Fruit fly (Drosophila melanogaster): ENCODE data around the gene RpS3A.

Gene RpS3A

DNA sequence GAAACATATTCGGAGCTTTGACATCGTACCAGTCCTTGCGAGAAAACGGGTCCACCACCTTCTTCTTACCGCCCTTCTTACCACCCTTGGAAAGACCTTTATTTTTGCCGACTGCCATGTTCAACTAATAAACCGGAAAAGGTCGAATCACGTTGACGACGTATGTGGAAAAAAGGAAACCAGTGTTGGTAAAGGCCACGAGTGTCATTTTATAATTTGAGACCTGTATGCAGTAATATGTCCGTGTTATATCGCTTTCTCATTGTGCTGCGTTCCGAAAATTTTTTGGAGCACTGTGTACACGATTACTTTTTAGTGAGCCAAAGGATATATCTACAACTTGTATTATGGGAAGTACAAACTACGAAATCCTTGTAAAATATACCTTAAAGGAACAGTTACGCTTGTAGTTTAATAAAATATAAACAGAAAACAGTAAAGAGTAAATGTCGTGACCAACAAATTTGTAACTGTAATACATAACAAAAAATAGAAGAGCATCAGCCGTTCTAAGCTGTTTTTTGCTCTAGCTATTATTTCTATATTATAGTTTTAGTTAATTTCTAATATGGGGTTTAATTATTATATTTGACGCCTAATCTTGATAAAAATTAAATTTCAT lies at the start of gene RpS3A (continued):
- TF ChIP-seq CG8290 (GFP tag; optimal IDR thresholded peaks at IDR 0.05), result peak; percentile 77
- peak; percentile 88 to 95 for TF ChIP-seq CG8290 (tag; optimal IDR thresholded peaks at IDR 0.05)
- TF ChIP-seq Hand (GFP tag; optimal IDR thresholded peaks at IDR 0.05), result peak; percentile 76
- peak; percentile 73 for TF ChIP-seq CG11398 (GFP tag; optimal IDR thresholded peaks at IDR 0.05)
- 0 out of 3 replicates have a peak, but pooled peaks have one; percentile 32 for TF ChIP-seq CG11695 (GFP tag; IDR thresholded peaks at IDR 0.05)
- TF ChIP-seq Hey (tag; optimal IDR thresholded peaks at IDR 0.05), result no peak
- peak; percentile 81 for TF ChIP-seq PHDP (tag; optimal IDR thresholded peaks at IDR 0.05)
- no peak for TF ChIP-seq Abd-B (GFP tag; optimal IDR thresholded peaks at IDR 0.05)
- TF ChIP-seq esg (GFP tag; conservative IDR thresholded peaks at IDR 0.05), result no peak
- TF ChIP-seq pita (GFP tag; optimal IDR thresholded peaks at IDR 0.05), result no peak
- peak; percentile 25 for TF ChIP-seq Elba2 (GFP tag; optimal IDR thresholded peaks at IDR 0.05)
- TF ChIP-seq HmgZ (tag; optimal IDR thresholded peaks at IDR 0.05), result peak; percentile 73
- TF ChIP-seq Sox102F (GFP tag; optimal IDR thresholded peaks at IDR 0.05), result no peak
- peak; percentile 69 for TF ChIP-seq CG7839 (tag; optimal IDR thresholded peaks at IDR 0.05)
- TF ChIP-seq CG42726 (GFP tag; IDR thresholded peaks at IDR 0.05; ENCODE audit: partially characterized antibody), result no peak
- peak; percentile 84 for TF ChIP-seq pfk (GFP tag; optimal IDR thresholded peaks at IDR 0.05)
- TF ChIP-seq CG14441 (GFP tag; IDR thresholded peaks at IDR 0.05), result no peak
- TF ChIP-seq CG2678 (tag; optimal IDR thresholded peaks at IDR 0.05), result peak; percentile 72
- TF ChIP-seq MESR4 (GFP tag; optimal IDR thresholded peaks at IDR 0.05), result peak; percentile 100
- TF ChIP-seq CG4820 (GFP tag; optimal IDR thresholded peaks at IDR 0.05), result peak; percentile 43
- TF ChIP-seq h (optimal IDR thresholded peaks at IDR 0.05), result no peak
- TF ChIP-seq chinmo (GFP tag; IDR thresholded peaks at IDR 0.05; ENCODE audit: partially characterized antibody), result no peak
- no peak for TF ChIP-seq al (GFP tag; IDR thresholded peaks at IDR 0.05)
- TF ChIP-seq Side (GFP tag; optimal IDR thresholded peaks at IDR 0.05), result peak; percentile 85
- no peak for TF ChIP-seq H2.0 (GFP tag; IDR thresholded peaks at IDR 0.05)
- TF ChIP-seq CG6689 (GFP tag; IDR thresholded peaks at IDR 0.05), result no peak; the same call in 1 of the 2 replicates
- peak; percentile 64; the same call in 1 of the 2 replicates for TF ChIP-seq CG14014 (GFP tag; IDR thresholded peaks at IDR 0.05)
- peak; percentile 38; the same call in 1 of the 2 replicates for TF ChIP-seq Bgb (GFP tag; IDR thresholded peaks at IDR 0.05; ENCODE audit: partially characterized antibody)
- peak; percentile 49 to 65 for TF ChIP-seq Pdp1 (GFP tag; optimal IDR thresholded peaks at IDR 0.05)
- TF ChIP-seq Awh (GFP tag; IDR thresholded peaks at IDR 0.05), result no peak
- no peak for TF ChIP-seq CG4404 (GFP tag; IDR thresholded peaks at IDR 0.05)
- TF ChIP-seq trem (tag; optimal IDR thresholded peaks at IDR 0.05), result peak; percentile 48
- no peak for TF ChIP-seq sisA (GFP tag; IDR thresholded peaks at IDR 0.05)
- TF ChIP-seq CG11504 (tag; optimal IDR thresholded peaks at IDR 0.05), result peak; percentile 67
- TF ChIP-seq GATAe (GFP tag; conservative IDR thresholded peaks at IDR 0.05), result no peak
- peak; percentile 34 for TF ChIP-seq ftz-f1 (GFP tag; optimal IDR thresholded peaks at IDR 0.05)
- no peak; the same call in 1 of the 2 replicates for TF ChIP-seq nerfin-2 (GFP tag; IDR thresholded peaks at IDR 0.05; ENCODE audit: partially characterized antibody)
- TF ChIP-seq CG10209 (GFP tag; optimal IDR thresholded peaks at IDR 0.05), result peak; percentile 79
- peak; percentile 64 to 83 for TF ChIP-seq dpn (GFP tag; optimal IDR thresholded peaks at IDR 0.05)
- no peak for TF ChIP-seq Bdp1 (GFP tag; optimal IDR thresholded peaks at IDR 0.05)
- TF ChIP-seq Mad (GFP tag; optimal IDR thresholded peaks at IDR 0.05), result peak; percentile 56
- no peak for TF ChIP-seq CG14965 (GFP tag; optimal IDR thresholded peaks at IDR 0.05; ENCODE audit: borderline replicate concordance)
- no peak for TF ChIP-seq sr (GFP tag; IDR thresholded peaks at IDR 0.05)
- no peak for TF ChIP-seq D (optimal IDR thresholded peaks at IDR 0.05)
- TF ChIP-seq D (GFP tag; optimal IDR thresholded peaks at IDR 0.05), result peak; percentile 53
- no peak; the same call in 2 of the 3 replicates for TF ChIP-seq croc (GFP tag; conservative IDR thresholded peaks at IDR 0.05)
- TF ChIP-seq CG7556 (GFP tag; optimal IDR thresholded peaks at IDR 0.05), result peak; percentile 29
- TF ChIP-seq CG7271 (tag; optimal IDR thresholded peaks at IDR 0.05), result peak; percentile 93
- TF ChIP-seq Ets97D (GFP tag; optimal IDR thresholded peaks at IDR 0.05), result peak; percentile 99
- peak; percentile 63 for TF ChIP-seq HmgD (GFP tag; optimal IDR thresholded peaks at IDR 0.05)

Measured in whole organism, embryonic.